Fruit fly (Drosophila melanogaster) whole organism, embryonic: ENCODE measurements around the gene ND-B18.

Experiments used
- ATbp ChIP-seq: fragments of 200-800 bp; sonication (Bioruptor generic); optimal IDR thresholded peaks from 2 replicates; lab custom pipeline; 2017; ENCODE audit warnings: missing biosample characterization, mild to moderate bottlenecking, missing genetic modification characterization, missing genetic modification reagents
- CG10462 ChIP-seq: fragments of 200-800 bp; sonication (Bioruptor generic); optimal IDR thresholded peaks from 2 replicates; lab custom pipeline; 2016; ENCODE audit warnings: missing biosample characterization, missing genetic modification characterization
- CG11695 ChIP-seq: fragments of 200-800 bp; sonication (Bioruptor generic); IDR thresholded peaks from 3 replicates; pipeline ENCODE4 v1.3.6; 2022; ENCODE audit warnings: missing biosample characterization, missing genetic modification characterization
- CG12942 ChIP-seq: fragments of 200-800 bp; sonication (Bioruptor generic); optimal IDR thresholded peaks from 3 replicates; lab custom pipeline; 2016; ENCODE audit warnings: missing biosample characterization, missing genetic modification characterization
- CG14014 ChIP-seq: fragments of 200-800 bp; sonication (Bioruptor generic); IDR thresholded peaks from 2 replicates; pipeline ENCODE4 v1.3.6; 2022; ENCODE audit warnings: missing biosample characterization, missing genetic modification characterization
- CG14860 ChIP-seq: fragments of 200-800 bp; sonication (Bioruptor generic); IDR thresholded peaks from 3 replicates; pipeline ENCODE4 v1.3.6; 2022; ENCODE audit warnings: missing biosample characterization, missing genetic modification characterization; ENCODE audit not compliant: partially characterized antibody
- CG16813 ChIP-seq: fragments of 200-800 bp; sonication (Bioruptor generic); IDR thresholded peaks from 3 replicates; pipeline ENCODE4 v1.3.6; 2022; ENCODE audit warnings: missing biosample characterization, missing genetic modification characterization; ENCODE audit not compliant: partially characterized antibody
- CG17912 ChIP-seq: fragments of 200-800 bp; sonication (Bioruptor generic); optimal IDR thresholded peaks from 2 replicates; lab custom pipeline; 2018; ENCODE audit warnings: missing biosample characterization, mild to moderate bottlenecking, missing genetic modification characterization
- CG18011 ChIP-seq: fragments of 200-800 bp; sonication (Bioruptor generic); optimal IDR thresholded peaks from 2 replicates; lab custom pipeline; 2017; ENCODE audit warnings: missing biosample characterization, missing genetic modification characterization, mild to moderate bottlenecking, moderate library complexity, missing genotype
- CG18599 ChIP-seq: fragments of 200-800 bp; sonication (Bioruptor generic); optimal IDR thresholded peaks from 3 replicates; lab custom pipeline; 2017; ENCODE audit warnings: missing biosample characterization, missing genetic modification characterization, mild to moderate bottlenecking, moderate library complexity, missing genetic modification reagents
- CG18764 ChIP-seq: fragments of 200-800 bp; sonication (Bioruptor generic); optimal IDR thresholded peaks from 3 replicates; lab custom pipeline; 2016; ENCODE audit warnings: missing biosample characterization, missing genetic modification characterization
- CG30431 ChIP-seq: fragments of 200-800 bp; sonication (Bioruptor generic); optimal IDR thresholded peaks from 2 replicates; lab custom pipeline; 2017; ENCODE audit warnings: missing biosample characterization, missing genetic modification characterization
- CG5180 ChIP-seq: fragments of 200-800 bp; sonication (Bioruptor generic); optimal IDR thresholded peaks from 3 replicates; lab custom pipeline; 2017; ENCODE audit warnings: missing biosample characterization, missing genetic modification characterization, mild to moderate bottlenecking, moderate library complexity, missing genetic modification reagents
- CG9215 ChIP-seq: fragments of 200-800 bp; sonication (Bioruptor generic); IDR thresholded peaks from 2 replicates; pipeline ENCODE4 v1.3.6; 2022; ENCODE audit warnings: missing biosample characterization, missing genetic modification characterization
- CTCF ChIP-seq: fragments of 200-800 bp; sonication (Bioruptor generic); optimal IDR thresholded peaks from 2 replicates; lab custom pipeline; 2017; ENCODE audit warnings: missing biosample characterization, mild to moderate bottlenecking, missing genetic modification characterization, moderate library complexity
- D19B ChIP-seq: fragments of 200-800 bp; sonication (Bioruptor generic); optimal IDR thresholded peaks from 2 replicates; lab custom pipeline; 2017; ENCODE audit warnings: missing biosample characterization, mild to moderate bottlenecking, missing genetic modification characterization
- Dip2 ChIP-seq: fragments of 200-800 bp; sonication (Bioruptor generic); IDR thresholded peaks from 2 replicates; pipeline ENCODE4 v1.3.6; 2022; ENCODE audit warnings: missing biosample characterization, missing genetic modification characterization
- Doc2 ChIP-seq: fragments of 200-800 bp; sonication (Bioruptor generic); IDR thresholded peaks from 2 replicates; pipeline ENCODE4 v1.3.6; 2022; ENCODE audit warnings: missing biosample characterization, missing genetic modification characterization
- Gsc ChIP-seq: fragments of 200-800 bp; sonication (Bioruptor generic); IDR thresholded peaks from 2 replicates; pipeline ENCODE4 v1.3.6; 2022; ENCODE audit warnings: missing biosample characterization, missing genetic modification characterization
- H15 ChIP-seq: fragments of 200-800 bp; sonication (Bioruptor generic); IDR thresholded peaks from 3 replicates; pipeline ENCODE4 v1.3.6; 2022; ENCODE audit warnings: missing biosample characterization, missing genetic modification characterization
- HLH4C ChIP-seq: fragments of 200-800 bp; sonication (Bioruptor generic); IDR thresholded peaks from 3 replicates; pipeline ENCODE4 v1.3.6; 2022; ENCODE audit warnings: missing biosample characterization, missing genetic modification characterization; ENCODE audit not compliant: partially characterized antibody
- HLHmδ ChIP-seq: fragments of 200-800 bp; sonication (Bioruptor generic); optimal IDR thresholded peaks from 2 replicates; lab custom pipeline; 2018; ENCODE audit warnings: missing biosample characterization, mild to moderate bottlenecking, missing genetic modification characterization, moderate library complexity
- Hmr ChIP-seq: fragments of 200-800 bp; sonication (Bioruptor generic); optimal IDR thresholded peaks from 3 replicates; lab custom pipeline; 2017; ENCODE audit warnings: mild to moderate bottlenecking, missing biosample characterization, missing genetic modification reagents, missing genetic modification characterization
- NFAT ChIP-seq: fragments of 200-800 bp; sonication (Bioruptor generic); IDR thresholded peaks from 2 replicates; pipeline ENCODE4 v1.3.6; 2022; ENCODE audit warnings: missing biosample characterization, missing genetic modification characterization
- PHDP ChIP-seq: fragments of 200-800 bp; sonication (Bioruptor generic); optimal IDR thresholded peaks from 3 replicates; lab custom pipeline; 2018; ENCODE audit warnings: missing biosample characterization, mild to moderate bottlenecking, missing genetic modification characterization, moderate library complexity
- Sox102F ChIP-seq: fragments of 200-800 bp; sonication (Bioruptor generic); optimal IDR thresholded peaks from 2 replicates; lab custom pipeline; 2018; ENCODE audit warnings: missing biosample characterization, mild to moderate bottlenecking, missing genetic modification characterization, moderate library complexity
- Sry-β ChIP-seq: fragments of 200-800 bp; sonication (Bioruptor generic); optimal IDR thresholded peaks from 2 replicates; lab custom pipeline; 2018; ENCODE audit warnings: missing biosample characterization, mild to moderate bottlenecking, missing genetic modification characterization, moderate library complexity
- Stat92E ChIP-seq, 3 experiments: fragments of >200 bp in 2 of 3; fragments of 200-800 bp in 1 of 3; sonication (Bioruptor generic) in 1 of 3; optimal IDR thresholded peaks; 2 replicates each; lab custom pipeline; 2017 to 2019; ENCODE audit warnings: missing biosample characterization in 3 of 3, missing genetic modification characterization in 3 of 3, mild to moderate bottlenecking in 1 of 3, moderate library complexity in 1 of 3
- Trl ChIP-seq, 3 experiments: fragments of >200 bp in 2 of 3; fragments of 200-800 bp in 1 of 3; sonication (Bioruptor generic) in 1 of 3; optimal IDR thresholded peaks; 2 replicates in 1 of 3; 3 replicates in 2 of 3; lab custom pipeline; 2016 to 2017; ENCODE audit warnings: missing biosample characterization in 1 of 3, missing genetic modification characterization in 1 of 3
- abd-A ChIP-seq: fragments of 200-800 bp; sonication (Bioruptor generic); optimal IDR thresholded peaks from 3 replicates; lab custom pipeline; 2019; ENCODE audit warnings: missing biosample characterization, mild to moderate bottlenecking, missing genetic modification characterization, moderate library complexity
- ac ChIP-seq: fragments of 200-800 bp; sonication (Bioruptor generic); optimal IDR thresholded peaks from 3 replicates; lab custom pipeline; 2017; ENCODE audit warnings: missing biosample characterization, mild to moderate bottlenecking, missing genetic modification characterization
- ara ChIP-seq: fragments of 200-800 bp; sonication (Bioruptor generic); IDR thresholded peaks from 2 replicates; pipeline ENCODE4 v1.3.6; 2022; ENCODE audit warnings: missing biosample characterization, missing genetic modification characterization
- bab2 ChIP-seq: fragments of 200-800 bp; sonication (Bioruptor generic); optimal IDR thresholded peaks from 2 replicates; lab custom pipeline; 2016; ENCODE audit warnings: missing biosample characterization, missing genetic modification characterization
- bbx ChIP-seq: fragments of 200-800 bp; sonication (Bioruptor generic); IDR thresholded peaks from 2 replicates; pipeline ENCODE4 v1.3.6; 2022; ENCODE audit warnings: missing biosample characterization, missing genetic modification characterization; ENCODE audit not compliant: partially characterized antibody
- cad ChIP-seq: fragments of >200 bp; optimal IDR thresholded peaks from 2 replicates; lab custom pipeline; 2017; ENCODE audit warnings: missing biosample characterization, missing genetic modification characterization
- cas ChIP-seq: fragments of 200-800 bp; sonication (Bioruptor generic); IDR thresholded peaks from 2 replicates; pipeline ENCODE4 v1.3.6; 2022; ENCODE audit warnings: missing biosample characterization, missing genetic modification characterization
- cwo ChIP-seq: fragments of 200-800 bp; sonication (Bioruptor generic); optimal IDR thresholded peaks from 3 replicates; lab custom pipeline; 2017; ENCODE audit warnings: missing biosample characterization, missing genetic modification characterization, mild to moderate bottlenecking, moderate library complexity, missing genetic modification reagents
- dati ChIP-seq: fragments of 200-800 bp; sonication (Bioruptor generic); IDR thresholded peaks from 2 replicates; pipeline ENCODE4 v1.3.6; 2022; ENCODE audit warnings: missing biosample characterization, missing genetic modification characterization
- dimm ChIP-seq: fragments of 200-800 bp; sonication (Bioruptor generic); IDR thresholded peaks from 2 replicates; pipeline ENCODE4 v1.3.6; 2022; ENCODE audit warnings: missing biosample characterization, missing genetic modification characterization
- dm ChIP-seq: fragments of 200-800 bp; sonication (Bioruptor generic); optimal IDR thresholded peaks from 3 replicates; lab custom pipeline; 2016; ENCODE audit warnings: missing biosample characterization, missing genetic modification characterization
- ewg ChIP-seq: fragments of 200-800 bp; sonication (Bioruptor generic); optimal IDR thresholded peaks from 3 replicates; lab custom pipeline; 2017; ENCODE audit warnings: mild to moderate bottlenecking, missing biosample characterization, missing genetic modification reagents, missing genetic modification characterization
- fd3F ChIP-seq: fragments of 200-800 bp; sonication (Bioruptor generic); optimal IDR thresholded peaks from 2 replicates; lab custom pipeline; 2018; ENCODE audit warnings: missing biosample characterization, mild to moderate bottlenecking, missing genetic modification characterization, moderate library complexity
- gcm2 ChIP-seq: fragments of 200-800 bp; sonication (Bioruptor generic); optimal IDR thresholded peaks from 2 replicates; lab custom pipeline; 2016; ENCODE audit warnings: missing biosample characterization, missing genetic modification characterization
- lmd ChIP-seq: fragments of 200-800 bp; sonication (Bioruptor generic); IDR thresholded peaks from 2 replicates; pipeline ENCODE4 v1.3.6; 2022; ENCODE audit warnings: missing biosample characterization, missing genetic modification characterization
- nmo ChIP-seq: fragments of 200-800 bp; sonication (Bioruptor generic); optimal IDR thresholded peaks from 2 replicates; lab custom pipeline; 2018; ENCODE audit warnings: missing biosample characterization, mild to moderate bottlenecking, missing genetic modification characterization, moderate library complexity
- p53 ChIP-seq: fragments of 200-800 bp; sonication (Bioruptor generic); optimal IDR thresholded peaks from 2 replicates; lab custom pipeline; 2016; ENCODE audit warnings: missing biosample characterization, missing genetic modification characterization
- sens ChIP-seq: fragments of 200-800 bp; sonication (Bioruptor generic); peaks from one replicate; lab custom pipeline; 2016; ENCODE audit warnings: missing biosample characterization, missing genetic modification characterization
- tgo ChIP-seq: fragments of 200-800 bp; sonication (Bioruptor generic); IDR thresholded peaks from 3 replicates; pipeline ENCODE4 v1.3.6; 2022; ENCODE audit warnings: missing biosample characterization, missing genetic modification characterization
- usp ChIP-seq: fragments of >200 bp; optimal IDR thresholded peaks from 2 replicates; lab custom pipeline; 2017; ENCODE audit warnings: missing biosample characterization, missing genetic modification characterization
- zen2 ChIP-seq: fragments of 200-800 bp; sonication (Bioruptor generic); IDR thresholded peaks from 3 replicates; pipeline ENCODE4 v1.3.6; 2022; ENCODE audit warnings: missing biosample characterization, missing genetic modification characterization; ENCODE audit not compliant: partially characterized antibody

The ND-B18 gene

DNA sequence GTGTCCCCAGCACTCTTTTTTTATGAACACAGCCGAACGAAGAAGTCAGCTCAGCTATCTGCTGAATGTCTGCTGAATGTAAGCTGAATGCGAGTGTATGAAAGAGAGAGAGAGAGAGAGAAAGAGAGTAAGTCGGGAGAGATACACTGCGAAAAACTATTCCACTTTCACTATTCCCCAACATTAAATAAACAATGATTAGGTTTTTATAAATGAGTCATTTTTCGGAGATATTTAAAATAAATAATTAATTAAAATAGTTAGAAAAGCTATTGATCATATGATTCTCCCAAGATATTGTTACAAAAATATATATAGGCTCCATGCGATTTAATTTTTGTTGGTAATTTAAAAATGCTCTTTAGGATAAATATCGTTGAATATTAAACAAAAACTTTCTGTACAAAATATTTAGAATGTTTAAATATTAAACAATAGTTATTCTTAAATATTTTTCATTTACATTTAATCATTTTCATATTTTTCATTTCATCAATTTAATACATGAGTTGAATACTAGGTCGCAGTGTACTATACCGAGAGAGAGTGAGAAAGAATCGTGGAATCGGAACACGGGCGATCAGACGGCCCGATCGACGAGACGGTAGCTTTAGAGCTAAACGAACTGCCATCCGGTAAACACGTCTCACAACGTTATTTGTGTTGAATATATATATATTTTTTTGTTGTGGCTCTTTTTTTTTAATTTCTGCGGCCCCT is 39.5 kb upstream of the ND-B18 start, which contains the start of gene be (continued):
- TF ChIP-seq cwo = peak; percentile 49
- TF ChIP-seq PHDP (tag; lab: Kevin White, UChicago) = peak; percentile 62
- TF ChIP-seq CG18599 (GFP tag; lab: Kevin White, UChicago) = peak; percentile 52
- no peak for TF ChIP-seq gcm2 (GFP tag; lab: Kevin White, UChicago)
- peak; percentile 12 for TF ChIP-seq CG10462 (GFP tag; lab: Kevin White, UChicago)
- TF ChIP-seq NFAT (GFP tag; lab: Robert Waterston, UW) = no peak
- TF ChIP-seq Dip2 = no peak
- TF ChIP-seq Hmr (GFP tag; lab: Kevin White, UChicago) = peak; percentile 48
- TF ChIP-seq D19B (GFP tag; lab: Kevin White, UChicago) = no peak
- no peak for TF ChIP-seq zen2 (GFP tag; lab: Robert Waterston, UW)
- TF ChIP-seq CTCF (GFP tag; lab: Kevin White, UChicago) = no peak
- peak; percentile 52 for TF ChIP-seq CG5180 (GFP tag; lab: Kevin White, UChicago)
- TF ChIP-seq CG30431 (GFP tag; lab: Kevin White, UChicago) = no peak
- no peak for TF ChIP-seq ewg (GFP tag; lab: Kevin White, UChicago)
- TF ChIP-seq CG14014 (GFP tag; lab: Robert Waterston, UW) = peak; percentile 64
- TF ChIP-seq sens = peak; percentile 60
- no peak for TF ChIP-seq CG18764 (GFP tag; lab: Kevin White, UChicago)
- TF ChIP-seq CG14860 (GFP tag; lab: Robert Waterston, UW) = no peak
- no peak for TF ChIP-seq abd-A (tag; lab: Kevin White, UChicago)
- peak; percentile 67 for TF ChIP-seq Sox102F
- no peak for TF ChIP-seq ATbp (GFP tag; lab: Kevin White, UChicago)
- no peak for TF ChIP-seq H15
- TF ChIP-seq dm (GFP tag; lab: Kevin White, UChicago) = no peak
- TF ChIP-seq nmo (GFP tag; lab: Kevin White, UChicago) = peak; percentile 90
- no peak for TF ChIP-seq bab2 (GFP tag; lab: Kevin White, UChicago)
- no peak for TF ChIP-seq dimm (GFP tag; lab: Robert Waterston, UW)
- peak; percentile 81 to 86 for TF ChIP-seq Trl (optimal IDR thresholded peaks at IDR 0.05; lab: Kevin White, UChicago)
- no peak for TF ChIP-seq Trl (GFP tag; optimal IDR thresholded peaks at IDR 0.05; lab: Kevin White, UChicago)
- TF ChIP-seq CG12942 (GFP tag; lab: Kevin White, UChicago) = peak; percentile 46
- no peak for TF ChIP-seq dati (GFP tag; lab: Robert Waterston, UW)
- TF ChIP-seq cas (GFP tag; lab: Robert Waterston, UW) = no peak
- TF ChIP-seq Sry-β = no peak
- peak; percentile 54 for TF ChIP-seq fd3F (GFP tag; lab: Kevin White, UChicago)
- TF ChIP-seq ac = no peak
- TF ChIP-seq CG9215 (GFP tag; lab: Robert Waterston, UW) = no peak; the same call in none of the 2 replicates
- TF ChIP-seq HLHmδ (GFP tag; lab: Kevin White, UChicago) = peak; percentile 42
- no peak for TF ChIP-seq Stat92E (GFP tag; optimal IDR thresholded peaks at IDR 0.05; lab: Kevin White, UChicago)
- TF ChIP-seq CG11695 = peak; percentile 79
- no peak for TF ChIP-seq bbx (GFP tag; lab: Robert Waterston, UW)
- TF ChIP-seq CG16813 (GFP tag; lab: Robert Waterston, UW) = no peak
- no peak for TF ChIP-seq cad (GFP tag; lab: Kevin White, UChicago)
- TF ChIP-seq usp (GFP tag; lab: Kevin White, UChicago) = no peak
- TF ChIP-seq HLH4C (GFP tag; lab: Robert Waterston, UW) = no peak
- no peak for TF ChIP-seq Gsc (GFP tag; lab: Robert Waterston, UW)
- peak; percentile 77 for TF ChIP-seq tgo
- TF ChIP-seq lmd (GFP tag; lab: Robert Waterston, UW) = peak; percentile 75
- no peak for TF ChIP-seq CG18011
- no peak for TF ChIP-seq CG17912 (GFP tag; lab: Kevin White, UChicago)
- no peak for TF ChIP-seq p53 (GFP tag; lab: Kevin White, UChicago)
- 0 out of 2 replicates have a peak, but pooled peaks have one; percentile 32 for TF ChIP-seq ara (GFP tag; lab: Robert Waterston, UW)
- no peak for TF ChIP-seq Doc2
